Fruit fly (Drosophila melanogaster): Measurements from ENCODE around the gene ebd1.

DNA sequence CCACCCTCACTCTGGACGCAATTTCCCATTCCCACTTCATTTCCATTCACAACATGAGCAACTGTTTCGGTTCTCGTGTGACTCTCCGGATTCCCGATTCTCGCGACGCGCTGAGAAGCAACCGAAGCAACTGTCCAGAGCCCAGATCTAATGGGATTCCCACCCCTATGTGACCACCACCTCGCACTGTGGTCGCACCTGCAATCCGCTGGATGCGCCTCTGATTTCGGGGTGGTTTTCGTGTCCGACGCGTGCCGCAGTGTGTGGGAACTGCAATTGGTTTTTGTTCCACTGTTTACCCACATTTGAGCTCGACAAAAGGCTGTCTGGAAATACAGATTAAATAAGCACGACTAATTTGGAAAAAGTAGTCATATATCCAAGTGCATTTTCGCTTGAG is 9.5 kb downstream of the ebd1 start:
- TF ChIP-seq rgr (GFP tag; optimal IDR thresholded peaks at IDR 0.05) (no peak), pan (optimal IDR thresholded peaks at IDR 0.05) (no peak), lola (GFP tag; optimal IDR thresholded peaks at IDR 0.05) (no peak), usp (GFP tag; optimal IDR thresholded peaks at IDR 0.05) (no peak), Dif (GFP tag; optimal IDR thresholded peaks at IDR 0.05; ENCODE audit: partially characterized antibody) (no peak), Dfd (GFP tag; optimal IDR thresholded peaks at IDR 0.05) (no peak), HLH106 (tag; optimal IDR thresholded peaks at IDR 0.05) (no peak)
